Worm (Caenorhabditis elegans): ENCODE measurements around the gene C45G9.6.

C45G9.6 gene

DNA sequence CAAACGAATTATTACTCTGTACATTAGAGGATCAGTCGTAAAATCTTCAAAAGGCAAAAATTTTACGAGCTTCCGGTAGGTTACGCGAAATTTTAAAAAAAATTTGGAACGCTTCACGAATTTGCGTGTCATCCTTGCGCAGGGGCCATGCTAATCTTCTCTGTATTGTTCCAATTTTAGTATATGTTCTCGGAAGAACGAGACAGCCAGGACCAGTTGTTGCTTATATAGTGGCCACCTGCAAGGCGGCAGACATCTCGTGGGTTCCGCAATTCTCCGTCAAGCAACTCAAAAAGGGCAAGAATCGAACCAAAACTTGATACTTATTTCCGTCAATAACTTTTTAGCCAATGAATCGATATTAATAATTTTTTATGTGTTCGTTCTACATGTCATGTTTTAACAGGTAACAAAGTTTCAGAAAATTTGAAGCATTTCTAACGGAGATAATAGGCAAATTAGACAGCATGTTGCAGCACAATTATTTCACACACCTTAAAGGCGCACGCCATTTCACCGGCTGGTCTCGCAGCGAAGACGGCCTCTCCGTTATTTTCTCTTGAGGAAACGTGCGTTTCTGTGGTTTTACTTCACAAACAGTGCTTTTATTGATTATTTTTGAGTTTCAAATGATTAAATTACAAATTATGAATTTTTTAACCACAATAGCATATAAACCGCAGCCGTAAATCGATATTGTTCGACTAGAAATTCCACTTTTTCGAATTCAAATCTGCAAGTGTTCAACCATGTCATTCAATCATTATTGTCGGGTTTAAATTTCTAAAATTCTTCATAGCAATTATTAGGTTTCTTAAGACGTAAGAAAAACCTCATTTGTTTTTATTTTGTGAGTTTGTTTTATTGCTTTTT, 44.7 kb downstream of the C45G9.6 start (continued):
- no peak for TF ChIP-seq ztf-1 (GFP tag; conservative IDR thresholded peaks at IDR 0.05)
- peak; percentile 29 for TF ChIP-seq blmp-1 (tag; optimal IDR thresholded peaks at IDR 0.05; ENCODE audit: insufficient read depth)
- TF ChIP-seq ceh-16 (tag; optimal IDR thresholded peaks at IDR 0.05), result no peak
- TF ChIP-seq R02D3.7 (tag; optimal IDR thresholded peaks at IDR 0.05), result peak; percentile 24
- no peak for TF ChIP-seq elt-3 (tag; optimal IDR thresholded peaks at IDR 0.05)
- TF ChIP-seq sma-3 (GFP tag; optimal IDR thresholded peaks at IDR 0.05), result peak; percentile 92
- TF ChIP-seq nhr-129 (tag; optimal IDR thresholded peaks at IDR 0.05), result peak; percentile 83
- peak; percentile 38 for TF ChIP-seq fos-1 (tag; optimal IDR thresholded peaks at IDR 0.05)
- peak; percentile 13 for TF ChIP-seq aly-2 (tag; optimal IDR thresholded peaks at IDR 0.05)
- TF ChIP-seq nhr-77 (tag; optimal IDR thresholded peaks at IDR 0.05), result no peak
- peak; percentile 80 for TF ChIP-seq gmeb-1 (tag; optimal IDR thresholded peaks at IDR 0.05)
- TF ChIP-seq C34F6.9 (tag; optimal IDR thresholded peaks at IDR 0.05), result peak; percentile 76
- no peak for TF ChIP-seq elt-1 (tag; optimal IDR thresholded peaks at IDR 0.05)
- peak; percentile 88 for TF ChIP-seq nhr-21 (tag; optimal IDR thresholded peaks at IDR 0.05)
- no peak for TF ChIP-seq ztf-11 (tag; optimal IDR thresholded peaks at IDR 0.05)
- peak; percentile 78 for TF ChIP-seq lin-13 (GFP tag; optimal IDR thresholded peaks at IDR 0.05)

DNA sequence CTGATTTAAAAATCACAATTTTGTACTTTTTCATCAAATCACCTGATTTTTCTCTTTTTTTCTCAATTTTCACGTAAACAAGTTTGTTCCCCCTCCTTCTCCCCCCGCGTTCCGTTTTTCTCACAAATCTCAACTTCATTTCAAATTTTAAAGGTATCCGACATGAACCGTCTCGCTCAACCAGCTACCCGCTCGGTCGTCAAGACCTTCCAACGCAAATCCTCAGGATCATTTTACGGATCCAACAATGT, 45.2 kb downstream of the C45G9.6 start, which contains the start of gene cox-6A:
Gene cox-6A (plus strand): TSS at position 152 of the 251 bp plus-strand sequence.
- no peak for TF ChIP-seq nhr-237 (tag; optimal IDR thresholded peaks at IDR 0.05)
- no peak for TF ChIP-seq C34F6.9 (tag; optimal IDR thresholded peaks at IDR 0.05)
- TF ChIP-seq peb-1 (tag; optimal IDR thresholded peaks at IDR 0.05), result no peak
- TF ChIP-seq ama-1 (optimal IDR thresholded peaks at IDR 0.05), result no peak
- TF ChIP-seq Y55F3AM.14 (GFP tag; optimal IDR thresholded peaks at IDR 0.05), result no peak
- TF ChIP-seq zag-1 (tag; optimal IDR thresholded peaks at IDR 0.05), result no peak

DNA sequence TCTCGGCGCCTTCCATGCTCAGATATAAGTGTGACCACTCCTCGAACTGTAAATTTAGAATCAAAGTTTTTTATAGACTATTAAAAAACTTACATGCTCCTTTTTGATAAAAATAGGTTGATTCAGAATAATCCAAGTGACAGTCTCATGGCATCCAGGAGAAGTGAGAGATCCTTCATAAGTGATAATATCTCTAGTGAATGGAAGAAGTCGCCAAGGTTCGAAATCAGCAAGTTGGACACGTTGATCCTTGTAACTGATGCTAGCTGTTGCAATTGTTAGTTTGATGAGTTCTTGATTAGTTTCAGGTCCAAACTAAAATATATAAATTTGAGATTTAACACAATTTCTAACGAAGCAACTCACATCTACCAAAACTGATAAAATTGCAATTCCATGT, 47.0 kb downstream of the C45G9.6 start:
- TF ChIP-seq nhr-21 (tag; optimal IDR thresholded peaks at IDR 0.05), result peak; percentile 22
- TF ChIP-seq lin-39 (tag; optimal IDR thresholded peaks at IDR 0.05), result no peak
- no peak for TF ChIP-seq nhr-6 (tag; optimal IDR thresholded peaks at IDR 0.05)
- no peak for TF ChIP-seq nhr-10 (tag; optimal IDR thresholded peaks at IDR 0.05)
- TF ChIP-seq sma-3 (GFP tag; optimal IDR thresholded peaks at IDR 0.05), result peak; percentile 24
- peak; percentile 31 for TF ChIP-seq ztf-4 (tag; optimal IDR thresholded peaks at IDR 0.05)

DNA sequence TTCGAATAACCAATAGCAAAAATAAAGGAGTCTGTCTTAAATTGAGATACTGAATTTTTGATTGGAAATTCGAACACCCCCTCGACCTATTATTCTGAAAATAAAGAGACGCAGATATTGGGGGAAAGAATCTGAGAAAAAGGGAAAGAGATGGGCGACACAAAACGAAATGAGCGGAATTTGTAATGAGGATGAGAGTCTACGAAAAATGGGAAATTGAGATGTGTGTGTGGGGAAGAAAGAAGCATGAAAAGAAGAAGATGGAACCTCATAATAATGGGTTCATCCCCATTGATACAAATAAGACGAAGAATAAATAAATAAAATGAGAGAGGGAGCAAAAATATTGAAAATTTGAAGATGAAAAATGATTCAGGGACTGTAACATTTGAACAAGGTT, 49.3 kb downstream of the C45G9.6 start, which contains the start of gene cah-1:
Gene cah-1 (minus strand): TSS at position 101 of the 400 bp plus-strand sequence.
- TF ChIP-seq F13H6.1 (tag; optimal IDR thresholded peaks at IDR 0.05) (no peak), unc-55 (GFP tag; optimal IDR thresholded peaks at IDR 0.05) (peak; percentile 23), blmp-1 (tag; optimal IDR thresholded peaks at IDR 0.05; ENCODE audit: insufficient read depth) (no peak)

DNA sequence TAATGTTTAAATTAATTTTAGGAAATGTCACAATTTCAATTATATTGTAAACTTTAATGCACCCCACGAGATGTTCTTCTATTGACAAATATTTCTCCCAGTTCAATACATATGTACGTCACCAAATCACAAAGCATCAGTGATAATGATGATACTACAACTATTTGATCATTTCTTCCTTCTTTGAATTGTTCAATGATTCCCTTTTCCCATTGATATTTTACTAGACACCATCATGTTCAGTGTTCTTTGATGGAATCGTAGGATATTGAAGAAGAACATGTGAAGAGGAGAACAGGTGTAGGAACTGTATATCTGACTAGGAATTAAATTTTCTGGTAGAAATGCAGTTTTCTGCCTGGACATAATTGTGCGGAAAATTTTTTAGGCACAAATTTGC, 53.2 kb downstream of the C45G9.6 start:
- TF ChIP-seq sma-9 (GFP tag; optimal IDR thresholded peaks at IDR 0.05) (peak; percentile 77), sma-9 (tag; optimal IDR thresholded peaks at IDR 0.05) (no peak), fos-1 (tag; optimal IDR thresholded peaks at IDR 0.05) (peak; percentile 2), nhr-25 (tag; optimal IDR thresholded peaks at IDR 0.05) (peak; percentile 37), aly-2 (tag; optimal IDR thresholded peaks at IDR 0.05) (no peak), mdl-1 (tag; optimal IDR thresholded peaks at IDR 0.05) (no peak), nhr-21 (tag; optimal IDR thresholded peaks at IDR 0.05) (peak; percentile 68)
